Worm (Caenorhabditis elegans) whole organism, L3 larva: Measurements from ENCODE around the gene sre-6.

Source experiments
- ZK546.5 ChIP-seq: sonication (generic microtip); optimal IDR thresholded peaks from 2 replicates; lab custom pipeline; 2017; ENCODE audit warnings: missing biosample characterization, missing genetic modification characterization
- aly-2 ChIP-seq: fragments of 150-350 bp; optimal IDR thresholded peaks from 2 replicates; lab custom pipeline; 2014; ENCODE audit warnings: missing biosample characterization, missing genetic modification characterization
- ceh-82 ChIP-seq: fragments of 150-350 bp; optimal IDR thresholded peaks from 2 replicates; lab custom pipeline; 2014; ENCODE audit warnings: missing biosample characterization, missing genetic modification characterization
- ceh-9 ChIP-seq: sonication (generic microtip); optimal IDR thresholded peaks from 2 replicates; lab custom pipeline; 2018; ENCODE audit warnings: missing biosample characterization, missing genetic modification characterization
- daf-12 ChIP-seq: fragments of 150-350 bp; optimal IDR thresholded peaks from 2 replicates; lab custom pipeline; 2014; ENCODE audit warnings: missing biosample characterization, missing genetic modification reagents, missing genetic modification characterization
- lin-15B ChIP-seq: fragments of 150-350 bp; optimal IDR thresholded peaks from 2 replicates; lab custom pipeline; 2014; ENCODE audit warnings: missing biosample characterization, missing genetic modification characterization
- nhr-12 ChIP-seq: fragments of 150-350 bp; optimal IDR thresholded peaks from 2 replicates; lab custom pipeline; 2014; ENCODE audit warnings: missing biosample characterization, missing genetic modification characterization
- pha-4 ChIP-seq: fragments of 150-350 bp; optimal IDR thresholded peaks from 2 replicates; lab custom pipeline; 2014; ENCODE audit warnings: missing biosample characterization, missing genetic modification reagents, missing genetic modification characterization

DNA sequence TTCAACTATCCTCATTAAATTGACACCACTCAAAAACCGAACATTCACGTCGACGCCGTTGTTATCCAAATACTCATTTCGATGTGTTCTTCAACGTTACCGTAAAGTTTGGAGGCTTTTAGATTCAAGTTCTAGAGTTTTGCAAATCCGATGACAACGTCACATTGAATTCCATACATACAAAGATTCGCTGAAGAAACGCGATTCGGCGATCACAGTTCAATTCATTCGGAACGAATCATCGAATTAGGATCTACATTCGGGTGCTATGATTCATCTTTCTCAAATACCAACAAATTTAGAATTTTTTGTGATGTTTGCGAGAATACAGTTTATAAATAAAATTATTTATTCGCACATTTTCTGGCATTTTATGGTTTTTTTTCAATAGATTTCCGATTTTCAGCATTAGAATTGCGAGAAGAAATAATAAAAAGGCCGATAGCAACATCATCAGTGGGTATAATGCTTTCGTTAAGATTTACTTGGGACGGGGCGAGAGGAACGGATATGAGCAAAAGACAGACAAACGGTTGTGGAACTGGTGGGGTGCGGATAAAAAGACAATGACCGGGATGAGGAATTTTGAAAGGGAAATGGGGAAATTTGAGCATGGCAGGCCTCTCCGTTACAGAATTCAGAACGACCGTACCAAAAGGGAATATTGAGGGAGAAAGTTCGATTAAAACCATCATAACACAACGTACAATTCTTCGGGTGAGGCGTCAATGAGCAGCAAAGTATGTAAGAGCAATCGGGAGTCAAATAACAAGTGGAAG is 50.6 kb downstream of the sre-6 start:
- TF ChIP-seq lin-15B (tag; lab: Kevin White, UChicago) (no peak), pha-4 (tag; lab: Kevin White, UChicago) (no peak), daf-12 (tag; lab: Kevin White, UChicago) (no peak), ceh-9 (tag; lab: Kevin White, UChicago) (no peak), ZK546.5 (tag; lab: Kevin White, UChicago) (no peak), aly-2 (tag; lab: Kevin White, UChicago) (peak; percentile 55), nhr-12 (no peak), ceh-82 (tag; lab: Kevin White, UChicago) (no peak)
